Worm (Caenorhabditis elegans) whole organism, young adult: Measurements from ENCODE around the gene wnk-1.

Experiments used
- C17E4.6 ChIP-seq: fragments of 200-800 bp; sonication (Bioruptor generic); IDR thresholded peaks from 2 replicates; pipeline ENCODE4 v1.3.6; 2022; ENCODE audit warnings: missing genetic modification reagents, missing genetic modification characterization, missing compliant biosample characterization
- Y53F4B.3 ChIP-seq: fragments of 200-800 bp; sonication (Bioruptor generic); IDR thresholded peaks from 2 replicates; pipeline ENCODE4 v1.3.6; 2022; ENCODE audit warnings: missing genetic modification reagents, missing genetic modification characterization, missing compliant biosample characterization
- dpl-1 ChIP-seq: fragments of 150-350 bp; optimal IDR thresholded peaks from 2 replicates; lab custom pipeline; 2014; ENCODE audit warnings: missing biosample characterization, missing genetic modification reagents, missing genetic modification characterization
- ekl-4 ChIP-seq: fragments of 200-800 bp; sonication (Bioruptor generic); IDR thresholded peaks from 2 replicates; pipeline ENCODE4 v1.3.6; 2022; ENCODE audit warnings: missing genetic modification reagents, missing genetic modification characterization, missing compliant biosample characterization
- mes-4 ChIP-seq: sonication (generic microtip); optimal IDR thresholded peaks from 2 replicates; lab custom pipeline; 2016; ENCODE audit warnings: missing genotype, missing genetic modification characterization, missing compliant biosample characterization
- nhr-179 ChIP-seq: sonication (generic microtip); optimal IDR thresholded peaks from 2 replicates; lab custom pipeline; 2016; ENCODE audit warnings: mild to moderate bottlenecking, missing genetic modification characterization, missing compliant biosample characterization
- rec-8 ChIP-seq, 2 experiments: sonication (generic microtip); optimal IDR thresholded peaks; 2 replicates each; lab custom pipeline; 2016; ENCODE audit warnings: mild to moderate bottlenecking in 2 of 2, missing genetic modification characterization in 2 of 2, missing genetic modification reagents in 2 of 2, missing genotype in 2 of 2, missing biosample characterization in 1 of 2, missing compliant biosample characterization in 1 of 2, moderate library complexity in 1 of 2
- repo-1 ChIP-seq: sonication (generic microtip); optimal IDR thresholded peaks from 2 replicates; lab custom pipeline; 2017; ENCODE audit warnings: mild to moderate bottlenecking, missing genetic modification characterization, missing compliant biosample characterization
- sea-2 ChIP-seq: fragments of 200-800 bp; sonication (Bioruptor generic); IDR thresholded peaks from 2 replicates; pipeline ENCODE4 v1.3.6; 2022; ENCODE audit warnings: missing genetic modification characterization, missing compliant biosample characterization
- snpc-4 ChIP-seq, 5 experiments: fragments of 150-350 bp in 1 of 5; sonication (generic microtip) in 4 of 5; optimal IDR thresholded peaks; 2 replicates each; lab custom pipeline; 2014 to 2018; ENCODE audit warnings: missing genetic modification characterization in 5 of 5, missing biosample characterization in 3 of 5, antibody characterized with exemption in 2 of 5, mild to moderate bottlenecking in 2 of 5, missing compliant biosample characterization in 2 of 5, missing genotype in 2 of 5, moderate library complexity in 2 of 5, missing genetic modification reagents in 1 of 5
- unc-130 ChIP-seq: sonication (generic microtip); optimal IDR thresholded peaks from 2 replicates; lab custom pipeline; 2016; ENCODE audit warnings: missing genetic modification reagents, missing genetic modification characterization, missing compliant biosample characterization

- TF ChIP-seq repo-1 (tag; lab: Kevin White, UChicago) (no peak), Y53F4B.3 (GFP tag; lab: Robert Waterston, UW) (no peak), unc-130 (GFP tag; lab: Kevin White, UChicago) (no peak), nhr-179 (tag; lab: Kevin White, UChicago) (no peak), snpc-4 (GFP tag; optimal IDR thresholded peaks at IDR 0.05; lab: Kevin White, UChicago) (no peak), snpc-4 (tag; optimal IDR thresholded peaks at IDR 0.05; lab: Kevin White, UChicago) (no peak), rec-8 (tag; optimal IDR thresholded peaks at IDR 0.05; lab: Kevin White, UChicago) (no peak), dpl-1 (GFP tag; lab: Kevin White, UChicago) (no peak), C17E4.6 (GFP tag; lab: Robert Waterston, UW) (no peak), ekl-4 (no peak), mes-4 (tag; lab: Kevin White, UChicago) (no peak), sea-2 (GFP tag; lab: Robert Waterston, UW) (no peak)
Observed at ce11 chrIV:9261687-9262086, 61.8 kb downstream of the wnk-1 start, which contains the start of gene col-120.
